Worm (Caenorhabditis elegans): ENCODE measurements around the gene ufbp-1.

Gene ufbp-1

DNA sequence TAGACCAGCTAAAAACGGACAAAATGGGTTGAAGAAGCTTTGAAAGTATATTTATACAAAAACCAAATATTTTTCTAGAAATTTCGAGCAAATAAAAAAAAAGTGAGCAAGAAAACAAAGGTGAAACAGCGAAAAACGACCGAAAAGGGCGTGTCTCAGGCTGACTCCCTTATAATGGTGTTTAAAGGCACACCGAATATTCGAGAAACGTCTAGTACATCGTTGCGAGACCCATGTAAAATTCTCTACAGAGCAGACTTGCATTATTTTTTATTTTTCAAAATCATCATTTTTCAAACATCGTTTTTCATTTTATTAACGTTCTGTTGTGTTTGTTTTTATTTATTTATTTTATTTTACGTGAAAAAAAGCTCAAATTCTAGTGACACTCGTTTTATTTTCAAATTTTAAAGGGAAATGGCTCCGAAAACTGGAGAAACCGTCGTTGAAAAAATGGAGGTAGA, 3.6 kb upstream of the ufbp-1 start, which contains the start of gene rpn-3 (continued):
- TF ChIP-seq arid-1 (GFP tag; conservative IDR thresholded peaks at IDR 0.05): peak; percentile 89; the same call in 1 of the 2 replicates
- peak; percentile 75 for TF ChIP-seq ama-1 (optimal IDR thresholded peaks at IDR 0.05)
- peak; percentile 74 for TF ChIP-seq unc-130 (GFP tag; optimal IDR thresholded peaks at IDR 0.05)
- peak; percentile 73 to 96 for TF ChIP-seq daf-16 (GFP tag; optimal IDR thresholded peaks at IDR 0.05)
- TF ChIP-seq daf-16 (tag; optimal IDR thresholded peaks at IDR 0.05): peak; percentile 84
- peak; percentile 88 for TF ChIP-seq F37D6.2 (tag; optimal IDR thresholded peaks at IDR 0.05)
- TF ChIP-seq spr-1 (tag; optimal IDR thresholded peaks at IDR 0.05): peak; percentile 87
- no peak; the same call in 1 of the 2 replicates for TF ChIP-seq vab-7 (GFP tag; IDR thresholded peaks at IDR 0.05)
- peak; percentile 99 for TF ChIP-seq mdt-29 (GFP tag; IDR thresholded peaks at IDR 0.05)
- no peak for TF ChIP-seq D1046.2 (GFP tag; IDR thresholded peaks at IDR 0.05)
- peak; percentile 74 for TF ChIP-seq lin-29 (GFP tag; IDR thresholded peaks at IDR 0.05)
- TF ChIP-seq lin-1 (GFP tag; IDR thresholded peaks at IDR 0.05): peak; percentile 68; the same call in 1 of the 2 replicates
- peak; percentile 91 for TF ChIP-seq ztf-7 (tag; optimal IDR thresholded peaks at IDR 0.05)
- TF ChIP-seq duxl-1 (tag; optimal IDR thresholded peaks at IDR 0.05; ENCODE audit: poor library complexity): peak; percentile 76
- peak; percentile 74 for TF ChIP-seq nhr-48 (tag; optimal IDR thresholded peaks at IDR 0.05)
- TF ChIP-seq nhr-42 (GFP tag; IDR thresholded peaks at IDR 0.05): peak; percentile 72; the same call in 1 of the 2 replicates
- peak; percentile 98 for TF ChIP-seq mep-1 (tag; optimal IDR thresholded peaks at IDR 0.05)
- peak; percentile 82 for TF ChIP-seq saeg-2 (GFP tag; IDR thresholded peaks at IDR 0.05)
- TF ChIP-seq nhr-10 (tag; optimal IDR thresholded peaks at IDR 0.05): peak; percentile 53
- TF ChIP-seq Y48G9A.11 (GFP tag; IDR thresholded peaks at IDR 0.05): peak; percentile 79
- TF ChIP-seq F44E2.7 (GFP tag; IDR thresholded peaks at IDR 0.05): 0 out of 2 replicates have a peak, but pooled peaks have one; percentile 18

DNA sequence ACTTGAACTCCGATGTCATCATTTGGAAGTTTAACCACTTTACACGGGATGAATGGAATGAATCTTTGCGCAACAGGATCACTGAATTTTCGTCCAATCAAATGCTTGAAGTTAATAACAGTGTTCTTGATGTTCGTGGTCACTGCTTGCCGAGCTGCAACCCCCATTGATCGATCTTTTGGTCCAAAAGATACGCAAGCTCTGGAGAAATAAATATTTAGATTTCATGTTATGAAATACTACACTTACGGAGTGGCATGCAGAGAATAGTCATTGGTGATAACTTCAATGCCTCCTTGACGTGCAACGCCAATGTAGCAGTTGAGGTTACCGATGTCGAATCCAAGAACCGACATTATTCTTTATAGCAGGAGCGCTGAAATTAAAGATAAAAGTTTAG, 3.1 kb upstream of the ufbp-1 start, which contains the start of gene hsp-110:
Gene hsp-110 (minus strand): TSS at position 376 of the 400 bp plus-strand sequence.
- TF ChIP-seq F26F4.8 (GFP tag; conservative IDR thresholded peaks at IDR 0.05): 0 out of 2 replicates have a peak, but pooled peaks have one; percentile 6
- no peak for TF ChIP-seq ceh-44 (GFP tag; IDR thresholded peaks at IDR 0.05)
- TF ChIP-seq vab-7 (GFP tag; IDR thresholded peaks at IDR 0.05): peak; percentile 25; the same call in 1 of the 2 replicates
- TF ChIP-seq arid-1 (GFP tag; conservative IDR thresholded peaks at IDR 0.05): peak; percentile 21; the same call in 1 of the 2 replicates
- 0 out of 2 replicates have a peak, but pooled peaks have one; percentile 22 for TF ChIP-seq egl-43 (GFP tag; IDR thresholded peaks at IDR 0.05)
- peak; percentile 84 for TF ChIP-seq lim-7 (GFP tag; IDR thresholded peaks at IDR 0.05)
- TF ChIP-seq ceh-62 (tag; optimal IDR thresholded peaks at IDR 0.05): no peak
- no peak for TF ChIP-seq Y48G9A.11 (GFP tag; IDR thresholded peaks at IDR 0.05)

DNA sequence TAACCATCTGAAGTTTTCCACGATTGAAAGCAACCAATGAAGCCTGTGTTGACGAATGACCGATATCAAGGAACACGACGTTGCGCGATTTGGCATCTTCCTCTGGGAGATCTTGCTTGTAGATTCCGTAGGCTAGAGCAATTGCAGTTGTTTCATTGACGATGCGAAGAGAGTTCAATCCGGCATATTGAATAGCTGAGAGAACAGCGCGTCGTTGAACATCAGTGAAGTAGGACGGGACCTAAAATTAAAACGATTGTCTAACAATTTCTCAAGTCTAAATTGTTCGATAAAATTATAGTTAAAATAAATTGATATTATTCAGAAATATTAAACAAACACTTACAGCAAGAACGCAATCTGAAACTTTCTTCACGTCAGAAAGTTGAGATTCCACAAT, 2.7 kb upstream of the ufbp-1 start:
- TF ChIP-seq dmd-9 (GFP tag; IDR thresholded peaks at IDR 0.05) (no peak), nhr-111 (GFP tag; optimal IDR thresholded peaks at IDR 0.05) (no peak), Y5F2A.4 (GFP tag; optimal IDR thresholded peaks at IDR 0.05) (no peak), mdl-1 (tag; optimal IDR thresholded peaks at IDR 0.05) (no peak), ceh-82 (tag; optimal IDR thresholded peaks at IDR 0.05) (no peak), ctbp-1 (GFP tag; IDR thresholded peaks at IDR 0.05) (no peak), daf-8 (GFP tag; IDR thresholded peaks at IDR 0.05) (no peak), mxl-2 (GFP tag; conservative IDR thresholded peaks at IDR 0.05) (no peak), lir-3 (tag; optimal IDR thresholded peaks at IDR 0.05) (no peak), dmd-8 (GFP tag; IDR thresholded peaks at IDR 0.05) (no peak), rbr-2 (tag; optimal IDR thresholded peaks at IDR 0.05) (no peak), snpc-1.2 (GFP tag; IDR thresholded peaks at IDR 0.05) (0 out of 2 replicates have a peak, but pooled peaks have one; percentile 21), ceh-44 (GFP tag; IDR thresholded peaks at IDR 0.05) (no peak), lin-1 (GFP tag; IDR thresholded peaks at IDR 0.05) (0 out of 2 replicates have a peak, but pooled peaks have one; percentile 29), egl-43 (GFP tag; IDR thresholded peaks at IDR 0.05) (no peak; the same call in 1 of the 2 replicates), nhr-10 (tag; optimal IDR thresholded peaks at IDR 0.05) (no peak), pha-4 (GFP tag; IDR thresholded peaks at IDR 0.05) (peak; percentile 34; the same call in 1 of the 2 replicates), pha-4 (tag; optimal IDR thresholded peaks at IDR 0.05) (no peak), lim-7 (GFP tag; IDR thresholded peaks at IDR 0.05) (peak; percentile 63), hlh-30 (tag; optimal IDR thresholded peaks at IDR 0.05; ENCODE audit: insufficient read depth) (no peak), ama-1 (optimal IDR thresholded peaks at IDR 0.05) (no peak), ceh-32 (tag; optimal IDR thresholded peaks at IDR 0.05; ENCODE audit: poor library complexity) (no peak), set-16 (GFP tag; IDR thresholded peaks at IDR 0.05) (no peak), dmd-6 (GFP tag; IDR thresholded peaks at IDR 0.05) (peak; percentile 6; the same call in 1 of the 2 replicates), madf-9 (GFP tag; conservative IDR thresholded peaks at IDR 0.05) (no peak)

Measured in whole organism, L4 larva.